Fruit fly (Drosophila melanogaster) whole organism, adult: ENCODE measurements around the gene CG17834.

Source experiments
- CG11617 ChIP-seq: fragments of 200-800 bp; sonication (Bioruptor generic); optimal IDR thresholded peaks from 2 replicates; lab custom pipeline; 2017; ENCODE audit warnings: mild to moderate bottlenecking, missing biosample characterization, missing genetic modification reagents, missing genetic modification characterization
- CG12768 ChIP-seq: fragments of 200-800 bp; sonication (Bioruptor generic); optimal IDR thresholded peaks from 2 replicates; lab custom pipeline; 2017; ENCODE audit warnings: missing biosample characterization, missing genetic modification characterization, mild to moderate bottlenecking, moderate library complexity, missing genetic modification reagents
- CG14711 ChIP-seq: fragments of 200-800 bp; sonication (Bioruptor generic); optimal IDR thresholded peaks from 2 replicates; lab custom pipeline; 2018; ENCODE audit warnings: missing biosample characterization, mild to moderate bottlenecking, missing genetic modification characterization, moderate library complexity
- CG1620 ChIP-seq: fragments of 200-800 bp; sonication (Bioruptor generic); optimal IDR thresholded peaks from 2 replicates; lab custom pipeline; 2016; ENCODE audit warnings: missing biosample characterization, missing genetic modification characterization
- CG33017 ChIP-seq: fragments of 200-800 bp; sonication (Bioruptor generic); optimal IDR thresholded peaks from 2 replicates; lab custom pipeline; 2018; ENCODE audit warnings: missing biosample characterization, mild to moderate bottlenecking, missing genetic modification characterization, moderate library complexity
- CG5204 ChIP-seq: fragments of 200-800 bp; sonication (Bioruptor generic); optimal IDR thresholded peaks from 2 replicates; lab custom pipeline; 2016; ENCODE audit warnings: missing biosample characterization, missing genetic modification characterization
- CG7045 ChIP-seq: fragments of 200-800 bp; sonication (Bioruptor generic); optimal IDR thresholded peaks from 2 replicates; lab custom pipeline; 2017; ENCODE audit warnings: missing biosample characterization, mild to moderate bottlenecking, missing genetic modification characterization
- CG7101 ChIP-seq: fragments of 200-800 bp; sonication (Bioruptor generic); optimal IDR thresholded peaks from 2 replicates; lab custom pipeline; 2018; ENCODE audit warnings: missing biosample characterization, mild to moderate bottlenecking, missing genetic modification characterization, moderate library complexity
- Clk ChIP-seq: fragments of 200-800 bp; sonication (Bioruptor generic); optimal IDR thresholded peaks from 2 replicates; lab custom pipeline; 2017; ENCODE audit warnings: missing biosample characterization, missing genetic modification characterization
- Crg-1 ChIP-seq: fragments of 200-800 bp; sonication (Bioruptor generic); optimal IDR thresholded peaks from 2 replicates; lab custom pipeline; 2016; ENCODE audit warnings: missing biosample characterization, missing genetic modification characterization
- Hr96 ChIP-seq: fragments of 200-800 bp; sonication (Bioruptor generic); optimal IDR thresholded peaks from 2 replicates; lab custom pipeline; 2016; ENCODE audit warnings: missing biosample characterization, missing genetic modification characterization
- Mnt ChIP-seq: fragments of 200-800 bp; sonication (Bioruptor generic); optimal IDR thresholded peaks from 2 replicates; lab custom pipeline; 2016; ENCODE audit warnings: missing biosample characterization, mild to moderate bottlenecking, missing genetic modification characterization
- bab1 ChIP-seq: fragments of 200-800 bp; sonication (Bioruptor generic); optimal IDR thresholded peaks from 3 replicates; lab custom pipeline; 2019; ENCODE audit warnings: missing biosample characterization, mild to moderate bottlenecking, missing genetic modification characterization, moderate library complexity
- cic ChIP-seq: fragments of 200-800 bp; sonication (Bioruptor generic); optimal IDR thresholded peaks from 2 replicates; lab custom pipeline; 2017; ENCODE audit warnings: missing biosample characterization, mild to moderate bottlenecking, missing genetic modification characterization, moderate library complexity
- cnc ChIP-seq, 2 experiments: fragments of >200 bp; optimal IDR thresholded peaks; 2 replicates each; lab custom pipeline; 2017
- kay ChIP-seq: fragments of 200-800 bp; sonication (Bioruptor generic); peaks from one replicate; lab custom pipeline; 2016; ENCODE audit warnings: missing biosample characterization, missing genetic modification characterization, borderline replicate concordance
- ovo ChIP-seq: fragments of 200-800 bp; sonication (Bioruptor generic); optimal IDR thresholded peaks from 2 replicates; lab custom pipeline; 2016; ENCODE audit warnings: missing biosample characterization, missing genetic modification characterization
- pad ChIP-seq: fragments of 200-800 bp; sonication (Bioruptor generic); optimal IDR thresholded peaks from 3 replicates; lab custom pipeline; 2017; ENCODE audit warnings: missing biosample characterization, missing genetic modification characterization, mild to moderate bottlenecking, moderate library complexity, missing genetic modification reagents
- tj ChIP-seq: fragments of 200-800 bp; sonication (Bioruptor generic); optimal IDR thresholded peaks from 3 replicates; lab custom pipeline; 2017; ENCODE audit warnings: missing biosample characterization, mild to moderate bottlenecking, missing genetic modification characterization, moderate library complexity
- toe ChIP-seq: fragments of 200-800 bp; sonication (Bioruptor generic); optimal IDR thresholded peaks from 2 replicates; lab custom pipeline; 2016; ENCODE audit warnings: missing biosample characterization, missing genetic modification characterization

Gene CG17834

DNA sequence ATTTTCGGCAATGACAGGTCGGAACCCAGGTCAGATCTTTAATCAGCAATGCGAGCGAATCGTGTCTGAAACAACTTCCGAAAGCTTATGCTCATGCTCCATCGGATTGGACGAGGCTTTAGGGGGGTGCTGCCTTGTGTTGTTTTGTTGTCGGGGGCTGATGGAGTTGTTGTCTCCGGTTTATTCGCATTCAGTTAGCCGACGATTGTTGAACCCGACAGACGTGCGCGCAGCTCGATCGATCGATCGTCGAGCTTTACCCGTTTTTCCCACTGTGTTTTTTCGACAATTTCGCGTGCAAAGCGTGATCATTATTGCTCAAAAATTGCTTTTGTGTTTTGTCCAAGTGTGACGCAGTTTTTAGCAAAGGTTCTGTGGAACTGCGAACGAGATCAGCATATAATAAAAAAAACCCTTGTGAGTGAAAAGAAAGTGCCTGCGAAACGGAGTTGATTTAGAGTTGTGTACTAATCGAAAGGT, at the start of gene CG17834:
TSS of gene CG17834 (plus strand) at position 191 of the 480 bp plus-strand sequence.
- no peak for TF ChIP-seq CG7101 (tag; lab: Kevin White, UChicago)
- TF ChIP-seq pad = no peak
- no peak for TF ChIP-seq CG12768 (GFP tag; lab: Kevin White, UChicago)
- no peak for TF ChIP-seq CG33017 (tag; lab: Kevin White, UChicago)
- no peak for TF ChIP-seq cnc (optimal IDR thresholded peaks at IDR 0.05; lab: Kevin White, UChicago)
- TF ChIP-seq toe (GFP tag; lab: Kevin White, UChicago) = no peak
- TF ChIP-seq tj = peak; percentile 68
- no peak for TF ChIP-seq Clk (GFP tag; lab: Kevin White, UChicago)
- peak; percentile 35 for TF ChIP-seq Crg-1 (GFP tag; lab: Kevin White, UChicago)
- no peak for TF ChIP-seq CG14711 (tag; lab: Kevin White, UChicago)
- no peak for TF ChIP-seq ovo (GFP tag; lab: Kevin White, UChicago)
- peak; percentile 9 for TF ChIP-seq Mnt (GFP tag; lab: Kevin White, UChicago)
- no peak for TF ChIP-seq bab1 (GFP tag; lab: Kevin White, UChicago)
- TF ChIP-seq CG1620 (GFP tag; lab: Kevin White, UChicago) = no peak
- TF ChIP-seq cic (GFP tag; lab: Kevin White, UChicago) = no peak
- no peak for TF ChIP-seq Hr96 (GFP tag; lab: Kevin White, UChicago)
- no peak for TF ChIP-seq CG5204 (GFP tag; lab: Kevin White, UChicago)
- TF ChIP-seq kay = no peak

- TF ChIP-seq pad (no peak), kay (peak; percentile 17)
Observed at dm6 chr2L:8480825-8481224, 48.1 kb upstream of the CG17834 start.

dm6 chr2L:8481623-8482424, 47.1 kb upstream of the CG17834 start, which contains the start of gene CG43796:
Gene CG43796 (plus strand): TSS chr2L:8482374.
- TF ChIP-seq CG12768 (GFP tag; lab: Kevin White, UChicago) (no peak), bab1 (GFP tag; lab: Kevin White, UChicago) (peak; percentile 32)

dm6 chr2L:8485562-8485961, 43.4 kb upstream of the CG17834 start:
- peak; percentile 3 for TF ChIP-seq cic (GFP tag; lab: Kevin White, UChicago)
- no peak for TF ChIP-seq CG14711 (tag; lab: Kevin White, UChicago)
- TF ChIP-seq ovo (GFP tag; lab: Kevin White, UChicago) = no peak
- no peak for TF ChIP-seq CG1620 (GFP tag; lab: Kevin White, UChicago)
- peak; percentile 68 for TF ChIP-seq bab1 (GFP tag; lab: Kevin White, UChicago)
- no peak for TF ChIP-seq Clk (GFP tag; lab: Kevin White, UChicago)
- TF ChIP-seq CG12768 (GFP tag; lab: Kevin White, UChicago) = no peak
- TF ChIP-seq CG7045 (GFP tag; lab: Kevin White, UChicago) = no peak
- TF ChIP-seq CG33017 (tag; lab: Kevin White, UChicago) = no peak
- TF ChIP-seq toe (GFP tag; lab: Kevin White, UChicago) = no peak
- TF ChIP-seq kay = peak; percentile 72
- peak; percentile 28 for TF ChIP-seq CG7101 (tag; lab: Kevin White, UChicago)
- TF ChIP-seq CG11617 = no peak
- TF ChIP-seq cnc (optimal IDR thresholded peaks at IDR 0.05; lab: Kevin White, UChicago) = no peak
- TF ChIP-seq pad = no peak
- TF ChIP-seq CG5204 (GFP tag; lab: Kevin White, UChicago) = no peak
- TF ChIP-seq Hr96 (GFP tag; lab: Kevin White, UChicago) = no peak

dm6 chr2L:8488735-8489134, 40.2 kb upstream of the CG17834 start, which contains the start of gene CG13088:
Gene CG13088 (plus strand): TSS chr2L:8488981.
- no peak for TF ChIP-seq CG11617
- peak; percentile 53 for TF ChIP-seq toe (GFP tag; lab: Kevin White, UChicago)
- peak; percentile 68 for TF ChIP-seq CG7101 (tag; lab: Kevin White, UChicago)
- no peak for TF ChIP-seq CG7045 (GFP tag; lab: Kevin White, UChicago)
- TF ChIP-seq CG5204 (GFP tag; lab: Kevin White, UChicago) = peak; percentile 39
- peak; percentile 56 for TF ChIP-seq Crg-1 (GFP tag; lab: Kevin White, UChicago)
- no peak for TF ChIP-seq CG12768 (GFP tag; lab: Kevin White, UChicago)
- peak; percentile 42 for TF ChIP-seq ovo (GFP tag; lab: Kevin White, UChicago)
- TF ChIP-seq Mnt (GFP tag; lab: Kevin White, UChicago) = peak; percentile 66
- TF ChIP-seq CG33017 (tag; lab: Kevin White, UChicago) = no peak
- peak; percentile 31 for TF ChIP-seq CG14711 (tag; lab: Kevin White, UChicago)
- peak; percentile 48 for TF ChIP-seq pad
- TF ChIP-seq cnc (optimal IDR thresholded peaks at IDR 0.05; lab: Kevin White, UChicago) = no peak
- TF ChIP-seq Clk (GFP tag; lab: Kevin White, UChicago) = no peak
- peak; percentile 42 for TF ChIP-seq bab1 (GFP tag; lab: Kevin White, UChicago)
- TF ChIP-seq cic (GFP tag; lab: Kevin White, UChicago) = no peak
- peak; percentile 67 for TF ChIP-seq CG1620 (GFP tag; lab: Kevin White, UChicago)
- no peak for TF ChIP-seq kay
- no peak for TF ChIP-seq Hr96 (GFP tag; lab: Kevin White, UChicago)
- no peak for TF ChIP-seq tj

- no peak for TF ChIP-seq toe (GFP tag; lab: Kevin White, UChicago)
- peak; percentile 82 for TF ChIP-seq kay
Observed at dm6 chr2L:8490439-8490838, 38.5 kb upstream of the CG17834 start, which contains the start of gene CG43400. Gene CG43400 (plus strand): TSS chr2L:8490739.
